Worm (Caenorhabditis elegans): ENCODE data around the gene tps-2.

DNA sequence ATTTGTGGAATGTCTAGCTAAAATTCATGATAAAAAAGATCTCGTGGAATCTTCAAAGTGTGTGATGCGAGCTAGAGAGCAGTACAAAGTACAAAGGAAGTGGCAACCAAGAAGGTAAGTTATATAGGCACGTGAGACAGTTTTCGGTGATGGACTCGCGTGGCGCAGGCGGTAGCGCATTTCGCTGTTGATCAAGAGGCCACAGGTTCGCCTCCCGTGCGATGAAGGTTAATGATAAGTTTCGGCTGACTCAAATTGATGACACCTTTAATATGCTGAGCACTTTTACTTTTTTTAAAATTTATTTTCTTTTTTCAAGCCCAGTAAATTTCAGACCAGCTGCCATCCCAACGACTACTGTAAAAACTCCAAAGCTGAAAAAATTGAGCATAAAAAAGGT is 16.2 kb downstream of the tps-2 start:
- TF ChIP-seq swsn-7 (tag; optimal IDR thresholded peaks at IDR 0.05) (no peak), pqm-1 (tag; optimal IDR thresholded peaks at IDR 0.05) (no peak)
